Worm (Caenorhabditis elegans) whole organism, mixed stage, embryonic: ENCODE measurements around the gene nhr-78.

Experiments
- M03D4.4 ChIP-seq: sonication (generic microtip); optimal IDR thresholded peaks from 2 replicates; lab custom pipeline; 2017; ENCODE audit warnings: mild to moderate bottlenecking, missing genetic modification characterization, missing compliant biosample characterization
- bed-3 ChIP-seq: fragments of 200-800 bp; sonication (Bioruptor generic); optimal IDR thresholded peaks from 3 replicates; lab custom pipeline; 2018; ENCODE audit warnings: mild to moderate bottlenecking, missing genetic modification characterization, moderate library complexity, missing compliant biosample characterization
- blmp-1 ChIP-seq: fragments of 150-350 bp; optimal IDR thresholded peaks from 2 replicates; lab custom pipeline; 2014; ENCODE audit warnings: missing biosample characterization, missing genetic modification characterization
- ceh-39 ChIP-seq: fragments of 150-350 bp; optimal IDR thresholded peaks from 2 replicates; lab custom pipeline; 2014; ENCODE audit warnings: missing biosample characterization, missing genetic modification characterization
- ceh-83 ChIP-seq: fragments of 200-800 bp; sonication (Bioruptor generic); optimal IDR thresholded peaks from 2 replicates; lab custom pipeline; 2018; ENCODE audit warnings: mild to moderate bottlenecking, missing genetic modification characterization, missing compliant biosample characterization
- ces-1 ChIP-seq: fragments of 150-350 bp; optimal IDR thresholded peaks from 2 replicates; lab custom pipeline; 2014; ENCODE audit warnings: missing biosample characterization, missing genetic modification reagents, missing genetic modification characterization
- cnd-1 ChIP-seq: fragments of 200-800 bp; sonication (Bioruptor generic); optimal IDR thresholded peaks from 2 replicates; lab custom pipeline; 2018; ENCODE audit warnings: mild to moderate bottlenecking, missing genetic modification characterization, missing compliant biosample characterization
- drap-1 ChIP-seq: fragments of 200-800 bp; sonication (Bioruptor generic); optimal IDR thresholded peaks from 3 replicates; lab custom pipeline; 2018; ENCODE audit warnings: mild to moderate bottlenecking, missing genetic modification characterization, missing compliant biosample characterization
- elt-1 ChIP-seq: sonication (generic microtip); optimal IDR thresholded peaks from 2 replicates; lab custom pipeline; 2017; ENCODE audit warnings: missing genetic modification characterization, mild to moderate bottlenecking, missing compliant biosample characterization, antibody characterized with exemption, moderate library complexity, borderline replicate concordance; ENCODE audit not compliant: insufficient read depth
- flh-1 ChIP-seq: fragments of 200-800 bp; sonication (Bioruptor generic); optimal IDR thresholded peaks from 2 replicates; lab custom pipeline; 2018; ENCODE audit warnings: mild to moderate bottlenecking, missing genetic modification characterization, moderate library complexity, missing compliant biosample characterization
- hlh-1 ChIP-seq: fragments of 150-350 bp; optimal IDR thresholded peaks from 2 replicates; lab custom pipeline; 2014; ENCODE audit warnings: missing biosample characterization, missing genetic modification reagents, missing genetic modification characterization
- lin-13 ChIP-seq: fragments of 150-350 bp; optimal IDR thresholded peaks from 2 replicates; lab custom pipeline; 2014; ENCODE audit warnings: missing biosample characterization, missing genetic modification characterization
- lin-32 ChIP-seq: fragments of 200-800 bp; sonication (Bioruptor generic); optimal IDR thresholded peaks from 2 replicates; lab custom pipeline; 2018; ENCODE audit warnings: mild to moderate bottlenecking, missing genetic modification characterization, missing compliant biosample characterization
- lsy-2 ChIP-seq: fragments of 150-350 bp; optimal IDR thresholded peaks from 2 replicates; lab custom pipeline; 2014; ENCODE audit warnings: missing biosample characterization, missing genetic modification characterization
- mab-5 ChIP-seq: fragments of 150-350 bp; optimal IDR thresholded peaks from 2 replicates; lab custom pipeline; 2014; ENCODE audit warnings: missing biosample characterization, missing genetic modification characterization
- mep-1 ChIP-seq: fragments of 150-350 bp; optimal IDR thresholded peaks from 2 replicates; lab custom pipeline; 2017; ENCODE audit warnings: missing biosample characterization, missing genetic modification reagents, missing genetic modification characterization, inconsistent platforms
- mls-2 ChIP-seq: sonication (generic microtip); optimal IDR thresholded peaks from 2 replicates; lab custom pipeline; 2016; ENCODE audit warnings: mild to moderate bottlenecking, missing genetic modification characterization, moderate library complexity, missing compliant biosample characterization
- nhr-12 ChIP-seq: fragments of 150-350 bp; optimal IDR thresholded peaks from 2 replicates; lab custom pipeline; 2014; ENCODE audit warnings: missing biosample characterization, missing genetic modification characterization
- nhr-2 ChIP-seq: fragments of 150-350 bp; optimal IDR thresholded peaks from 2 replicates; lab custom pipeline; 2014; ENCODE audit warnings: missing biosample characterization, missing genetic modification characterization
- nhr-237 ChIP-seq: fragments of 150-350 bp; optimal IDR thresholded peaks from 2 replicates; lab custom pipeline; 2014; ENCODE audit warnings: missing biosample characterization, missing genetic modification characterization
- nhr-28 ChIP-seq: fragments of 150-350 bp; optimal IDR thresholded peaks from 2 replicates; lab custom pipeline; 2014; ENCODE audit warnings: missing biosample characterization, missing genetic modification characterization
- nhr-76 ChIP-seq: sonication (generic microtip); optimal IDR thresholded peaks from 2 replicates; lab custom pipeline; 2017; ENCODE audit warnings: missing biosample characterization, missing genetic modification characterization
- pha-4 ChIP-seq: fragments of 150-350 bp; optimal IDR thresholded peaks from 2 replicates; lab custom pipeline; 2018; ENCODE audit warnings: missing biosample characterization, missing genetic modification reagents, missing genetic modification characterization
- sem-2 ChIP-seq: fragments of 200-800 bp; sonication (Bioruptor generic); optimal IDR thresholded peaks from 2 replicates; lab custom pipeline; 2018; ENCODE audit warnings: mild to moderate bottlenecking, missing genetic modification characterization, missing compliant biosample characterization
- sptf-1 ChIP-seq: sonication (generic microtip); optimal IDR thresholded peaks from 2 replicates; lab custom pipeline; 2017; ENCODE audit warnings: mild to moderate bottlenecking, missing genetic modification characterization, moderate library complexity, missing compliant biosample characterization
- tbx-8 ChIP-seq: fragments of 200-800 bp; sonication (Bioruptor generic); optimal IDR thresholded peaks from 2 replicates; lab custom pipeline; 2018; ENCODE audit warnings: mild to moderate bottlenecking, missing genetic modification characterization, moderate library complexity, missing compliant biosample characterization
- unc-120 ChIP-seq: sonication (generic microtip); optimal IDR thresholded peaks from 2 replicates; lab custom pipeline; 2017; ENCODE audit warnings: missing genetic modification characterization, missing compliant biosample characterization; ENCODE audit not compliant: poor library complexity, severe bottlenecking
- unc-39 ChIP-seq: fragments of 150-350 bp; optimal IDR thresholded peaks from 2 replicates; lab custom pipeline; 2014; ENCODE audit warnings: missing biosample characterization, missing genetic modification characterization
- unc-62 ChIP-seq: fragments of 150-350 bp; optimal IDR thresholded peaks from 2 replicates; lab custom pipeline; 2014; ENCODE audit warnings: missing biosample characterization, missing genetic modification reagents, missing genetic modification characterization
- zip-8 ChIP-seq: fragments of 150-350 bp; optimal IDR thresholded peaks from 2 replicates; lab custom pipeline; 2014; ENCODE audit warnings: missing biosample characterization, missing genetic modification characterization
- ztf-11 ChIP-seq: fragments of 150-350 bp; optimal IDR thresholded peaks from 2 replicates; lab custom pipeline; 2014; ENCODE audit warnings: missing biosample characterization, missing genetic modification characterization

Gene nhr-78

ce11 chrIV:4294552-4294951, 16.9 kb upstream of the nhr-78 start, which contains the start of gene F15E6.3:
Gene F15E6.3, plus strand, starts transcription at chrIV:4294895.
- no peak for TF ChIP-seq unc-39 (tag; lab: Kevin White, UChicago)
- TF ChIP-seq zip-8, result no peak
- TF ChIP-seq pha-4 (tag; lab: Kevin White, UChicago), result no peak
- no peak for TF ChIP-seq lin-13 (tag; lab: Kevin White, UChicago)
- TF ChIP-seq ceh-83, result no peak
- no peak for TF ChIP-seq elt-1 (tag; lab: Kevin White, UChicago)
- TF ChIP-seq nhr-28 (tag; lab: Kevin White, UChicago), result no peak
- no peak for TF ChIP-seq M03D4.4 (tag; lab: Kevin White, UChicago)

DNA sequence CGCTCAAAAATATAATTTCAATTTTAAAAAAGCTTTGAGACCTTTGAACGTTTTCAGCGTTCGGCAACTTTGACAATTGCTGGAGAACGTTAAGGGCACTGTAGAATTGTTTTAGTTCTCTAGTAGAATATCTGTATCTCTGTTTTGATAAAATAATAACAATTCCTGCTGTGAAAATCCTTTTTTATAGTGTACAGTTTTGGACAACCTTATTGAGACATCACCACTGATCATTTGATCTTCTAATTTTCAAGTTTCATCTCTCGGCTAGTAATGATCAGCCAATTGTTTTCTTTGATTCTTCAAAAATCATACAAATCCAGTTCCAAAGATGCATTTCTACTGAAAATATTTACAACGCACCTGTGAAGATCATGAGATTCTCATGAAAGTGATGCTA, 14.9 kb upstream of the nhr-78 start, which contains the start of gene F15E6.10:
TSS of gene F15E6.10 (plus strand) at position 301 of the 400 bp plus-strand sequence.
- no peak for TF ChIP-seq lsy-2 (tag; lab: Kevin White, UChicago)
- TF ChIP-seq lin-32 (GFP tag; lab: Kevin White, UChicago), result no peak
- TF ChIP-seq cnd-1 (tag; lab: Kevin White, UChicago), result no peak
- no peak for TF ChIP-seq drap-1 (GFP tag; lab: Kevin White, UChicago)
- no peak for TF ChIP-seq sptf-1 (tag; lab: Kevin White, UChicago)
- TF ChIP-seq mls-2 (tag; lab: Kevin White, UChicago), result no peak
- TF ChIP-seq nhr-12, result no peak
- TF ChIP-seq mep-1, result no peak
- TF ChIP-seq tbx-8 (GFP tag; lab: Kevin White, UChicago), result no peak

ce11 chrIV:4291174-4291573, 13.5 kb upstream of the nhr-78 start, which contains the start of gene F15E6.4:
Gene F15E6.4, plus strand, starts transcription at chrIV:4291474.
- TF ChIP-seq pha-4 (tag; lab: Kevin White, UChicago) (no peak), blmp-1 (no peak)

ce11 chrIV:4290472-4290871, 12.8 kb upstream of the nhr-78 start, which contains the start of gene dct-7:
Gene dct-7, minus strand, starts transcription at chrIV:4290572.
- TF ChIP-seq flh-1 (GFP tag; lab: Kevin White, UChicago) (no peak), nhr-2 (tag; lab: Kevin White, UChicago) (no peak), nhr-12 (no peak), lin-32 (GFP tag; lab: Kevin White, UChicago) (no peak), ceh-83 (no peak), mab-5 (tag; lab: Kevin White, UChicago) (no peak), lsy-2 (tag; lab: Kevin White, UChicago) (no peak), unc-120 (tag; lab: Kevin White, UChicago) (no peak)

ce11 chrIV:4289267-4289666, 11.6 kb upstream of the nhr-78 start, which contains the start of gene F15E6.5:
Gene F15E6.5, plus strand, starts transcription at chrIV:4289567.
- TF ChIP-seq ceh-39 (no peak), sptf-1 (tag; lab: Kevin White, UChicago) (no peak), blmp-1 (no peak), lin-13 (tag; lab: Kevin White, UChicago) (no peak), mls-2 (tag; lab: Kevin White, UChicago) (no peak), cnd-1 (tag; lab: Kevin White, UChicago) (no peak)

DNA sequence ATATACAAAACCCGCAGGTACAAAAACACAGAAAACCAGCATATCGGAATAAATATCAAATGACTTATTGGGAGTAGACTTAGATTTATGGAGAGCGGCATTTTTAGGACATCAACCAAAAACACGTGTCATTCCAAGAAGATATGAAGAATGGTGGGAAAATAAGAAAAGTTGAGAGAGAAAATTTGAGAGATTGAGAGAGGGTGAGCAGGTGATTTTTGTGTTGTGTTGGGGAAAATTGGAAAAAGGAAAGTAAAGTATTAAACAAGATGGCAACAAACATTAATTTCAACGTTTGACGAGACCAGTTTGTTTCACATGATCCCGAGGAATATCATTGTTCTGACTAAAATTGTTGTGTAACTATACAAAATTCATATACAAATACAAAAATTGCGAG, 10.7 kb upstream of the nhr-78 start, which contains the start of gene srv-4:
TSS of gene srv-4 (minus strand) at position 101 of the 400 bp plus-strand sequence.
- no peak for TF ChIP-seq ceh-83
- TF ChIP-seq ces-1 (GFP tag; lab: Kevin White, UChicago), result no peak

DNA sequence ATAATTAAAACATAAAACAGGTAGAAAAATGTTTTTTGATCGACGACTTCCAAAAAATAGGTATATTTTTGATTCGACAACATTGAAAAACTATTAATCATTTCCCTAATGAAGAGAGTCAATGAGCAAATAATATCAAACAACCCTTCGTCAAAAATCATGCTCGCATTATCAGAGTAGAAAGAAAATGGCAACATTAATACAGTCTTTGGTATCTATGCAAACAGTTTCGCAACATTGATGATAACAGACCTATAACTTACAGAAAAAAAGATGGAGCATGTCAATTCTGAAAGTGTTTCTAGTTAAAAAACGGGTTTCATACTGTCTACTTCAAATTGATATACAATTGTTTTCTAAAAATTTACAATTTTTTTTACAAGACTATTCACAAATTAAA, 7.3 kb upstream of the nhr-78 start:
- TF ChIP-seq nhr-237 (tag; lab: Kevin White, UChicago) (no peak), mls-2 (tag; lab: Kevin White, UChicago) (no peak), unc-62 (GFP tag; lab: Kevin White, UChicago) (no peak), sptf-1 (tag; lab: Kevin White, UChicago) (no peak), mab-5 (tag; lab: Kevin White, UChicago) (no peak), zip-8 (no peak), sem-2 (GFP tag; lab: Kevin White, UChicago) (no peak), lin-13 (tag; lab: Kevin White, UChicago) (no peak), tbx-8 (GFP tag; lab: Kevin White, UChicago) (no peak), bed-3 (GFP tag; lab: Kevin White, UChicago) (no peak), M03D4.4 (tag; lab: Kevin White, UChicago) (no peak), flh-1 (GFP tag; lab: Kevin White, UChicago) (no peak), lin-32 (GFP tag; lab: Kevin White, UChicago) (no peak), hlh-1 (tag; lab: Kevin White, UChicago) (no peak), nhr-28 (tag; lab: Kevin White, UChicago) (no peak), nhr-76 (tag; lab: Kevin White, UChicago) (no peak), ztf-11 (tag; lab: Kevin White, UChicago) (no peak), lsy-2 (tag; lab: Kevin White, UChicago) (no peak)
